Worm (Caenorhabditis elegans): ENCODE data around the gene Y75B12B.1.

ce11 chrV:15223668-15224067, 39.2 kb downstream of the Y75B12B.1 start, which contains the start of gene srw-24:
- TF ChIP-seq zag-1 (tag; optimal IDR thresholded peaks at IDR 0.05) (no peak), tbx-2 (tag; optimal IDR thresholded peaks at IDR 0.05) (no peak), lsy-2 (tag; optimal IDR thresholded peaks at IDR 0.05) (no peak), ceh-82 (tag; optimal IDR thresholded peaks at IDR 0.05) (no peak)

Measured in whole organism, L1 larva.